Worm (Caenorhabditis elegans): ENCODE data around the gene jmjd-1.2.

DNA sequence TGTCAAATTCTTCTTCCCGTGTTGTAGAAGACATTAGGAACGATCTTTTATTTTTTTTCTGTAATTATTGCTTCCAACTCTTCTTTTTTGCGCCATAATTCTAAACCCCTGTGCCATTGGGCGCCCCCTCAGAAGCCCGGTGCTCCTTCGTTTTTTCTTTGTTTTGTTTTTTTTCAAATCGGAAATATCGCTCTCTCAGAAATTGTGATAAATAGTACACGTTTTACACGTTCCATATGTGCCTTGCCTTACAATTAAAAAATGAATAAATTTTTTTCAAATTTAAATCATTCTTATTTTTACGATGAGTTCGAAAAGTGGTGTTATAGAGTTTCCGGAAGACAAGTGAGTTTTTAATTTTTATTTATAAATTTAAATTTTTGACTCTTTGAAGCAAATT, 11.3 kb upstream of the jmjd-1.2 start, which contains the start of gene F29B9.7:
- TF ChIP-seq unc-62 (GFP tag; optimal IDR thresholded peaks at IDR 0.05) (no peak), snpc-4 (GFP tag; optimal IDR thresholded peaks at IDR 0.05) (no peak), snpc-4 (tag; optimal IDR thresholded peaks at IDR 0.05) (no peak), F33H1.4 (GFP tag; IDR thresholded peaks at IDR 0.05) (no peak), K12H6.12 (tag; optimal IDR thresholded peaks at IDR 0.05) (no peak), ama-1 (optimal IDR thresholded peaks at IDR 0.05) (no peak), ama-1 (GFP tag; optimal IDR thresholded peaks at IDR 0.05) (no peak), lag-1 (GFP tag; IDR thresholded peaks at IDR 0.05) (no peak), ztf-6 (GFP tag; IDR thresholded peaks at IDR 0.05) (no peak)

Measured in whole organism, young adult.